Worm (Caenorhabditis elegans) whole organism, L4/young adult: ENCODE results near the gene atf-7.

Experiments
- W03F9.2 ChIP-seq: fragments of 150-350 bp; optimal IDR thresholded peaks from 2 replicates; lab custom pipeline; 2014; ENCODE audit warnings: missing biosample characterization, missing genetic modification characterization
- dao-5 ChIP-seq: sonication (generic microtip); optimal IDR thresholded peaks from 2 replicates; lab custom pipeline; 2016; ENCODE audit warnings: missing genotype, missing genetic modification characterization, moderate library complexity, missing compliant biosample characterization
- him-1 ChIP-seq: sonication (generic microtip); optimal IDR thresholded peaks from 2 replicates; lab custom pipeline; 2016; ENCODE audit warnings: missing genotype, missing genetic modification reagents, missing genetic modification characterization, missing compliant biosample characterization

DNA sequence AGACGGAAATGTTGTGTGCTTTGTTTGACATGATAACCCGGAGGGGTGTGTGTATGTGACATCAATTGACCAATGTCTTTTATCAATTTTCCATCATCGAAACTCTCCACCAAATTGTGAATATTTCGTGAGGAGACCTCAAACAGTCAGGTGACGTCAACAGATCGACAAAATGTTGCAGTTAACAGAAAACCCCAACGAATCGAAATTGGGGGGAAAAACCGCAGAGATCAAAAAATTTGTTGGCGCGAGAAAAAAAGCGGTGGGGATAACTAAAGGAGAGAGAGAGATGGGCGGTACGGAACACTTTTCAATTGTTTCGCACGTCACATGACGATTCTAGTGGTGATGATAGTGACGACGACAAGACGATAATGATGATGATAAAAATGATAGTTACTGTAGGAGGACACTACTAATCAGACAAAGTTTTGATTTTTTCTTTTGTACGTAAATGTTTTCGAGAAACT, 4.3 kb downstream of the atf-7 start:
- TF ChIP-seq W03F9.2 (tag; lab: Kevin White, UChicago) (no peak), him-1 (tag; lab: Kevin White, UChicago) (no peak), dao-5 (tag; lab: Kevin White, UChicago) (no peak)
